Fruit fly (Drosophila melanogaster) whole organism, embryonic: ENCODE data around the gene HDAC6.
A peak's percentile ranks its signal among the peaks of the same experiment; 100 is the strongest.

Source experiments
- Bgb ChIP-seq: fragments of 200-800 bp; sonication (Bioruptor generic); IDR thresholded peaks from 2 replicates; pipeline ENCODE4 v1.3.6; 2022; ENCODE audit warnings: missing biosample characterization, missing genetic modification characterization; ENCODE audit not compliant: partially characterized antibody
- CG11085 ChIP-seq: fragments of 200-800 bp; sonication (Bioruptor generic); IDR thresholded peaks from 2 replicates; pipeline ENCODE4 v1.3.6; 2022; ENCODE audit warnings: missing biosample characterization, missing genetic modification characterization
- CG11247 ChIP-seq: fragments of 200-800 bp; sonication (Bioruptor generic); IDR thresholded peaks from 2 replicates; pipeline ENCODE4 v1.3.6; 2022; ENCODE audit warnings: missing biosample characterization, missing genetic modification characterization
- CG11560 ChIP-seq: fragments of 200-800 bp; sonication (Bioruptor generic); IDR thresholded peaks from 3 replicates; pipeline ENCODE4 v1.3.6; 2022; ENCODE audit warnings: missing biosample characterization, missing genetic modification characterization
- CG12236 ChIP-seq: fragments of 200-800 bp; sonication (Bioruptor generic); optimal IDR thresholded peaks from 2 replicates; lab custom pipeline; 2016; ENCODE audit warnings: missing biosample characterization, missing genetic modification characterization
- CG12299 ChIP-seq: fragments of 200-800 bp; sonication (Bioruptor generic); optimal IDR thresholded peaks from 2 replicates; lab custom pipeline; 2018; ENCODE audit warnings: missing biosample characterization, mild to moderate bottlenecking, missing genetic modification characterization
- CG12744 ChIP-seq: fragments of 200-800 bp; sonication (Bioruptor generic); optimal IDR thresholded peaks from 2 replicates; lab custom pipeline; 2016; ENCODE audit warnings: missing biosample characterization, missing genetic modification characterization
- CG13287 ChIP-seq: fragments of 200-800 bp; sonication (Bioruptor generic); IDR thresholded peaks from 2 replicates; pipeline ENCODE4 v1.3.6; 2022; ENCODE audit warnings: missing biosample characterization, missing genetic modification characterization; ENCODE audit not compliant: partially characterized antibody
- CG13894 ChIP-seq: fragments of 200-800 bp; sonication (Bioruptor generic); optimal IDR thresholded peaks from 3 replicates; lab custom pipeline; 2018; ENCODE audit warnings: missing biosample characterization, mild to moderate bottlenecking, missing genetic modification characterization, moderate library complexity
- CG15601 ChIP-seq: fragments of 200-800 bp; sonication (Bioruptor generic); optimal IDR thresholded peaks from 3 replicates; lab custom pipeline; 2019; ENCODE audit warnings: missing biosample characterization, mild to moderate bottlenecking, missing genetic modification characterization, moderate library complexity
- CG15696 ChIP-seq: fragments of 200-800 bp; sonication (Bioruptor generic); optimal IDR thresholded peaks from 2 replicates; lab custom pipeline; 2019; ENCODE audit warnings: missing biosample characterization, mild to moderate bottlenecking, missing genetic modification characterization, moderate library complexity
- CG16813 ChIP-seq: fragments of 200-800 bp; sonication (Bioruptor generic); IDR thresholded peaks from 3 replicates; pipeline ENCODE4 v1.3.6; 2022; ENCODE audit warnings: missing biosample characterization, missing genetic modification characterization; ENCODE audit not compliant: partially characterized antibody
- CG17829 ChIP-seq: fragments of 200-800 bp; optimal IDR thresholded peaks from 2 replicates; lab custom pipeline; 2019; ENCODE audit warnings: missing biosample characterization, mild to moderate bottlenecking, missing genetic modification characterization, moderate library complexity
- CG31441 ChIP-seq: fragments of 200-800 bp; sonication (Bioruptor generic); IDR thresholded peaks from 2 replicates; pipeline ENCODE4 v1.3.6; 2022; ENCODE audit warnings: missing biosample characterization, missing genetic modification characterization
- CG33557 ChIP-seq: fragments of 200-800 bp; sonication (Bioruptor generic); optimal IDR thresholded peaks from 2 replicates; lab custom pipeline; 2019; ENCODE audit warnings: missing biosample characterization, mild to moderate bottlenecking, missing genetic modification characterization, moderate library complexity
- CG34224 ChIP-seq: fragments of 200-800 bp; sonication (Bioruptor generic); IDR thresholded peaks from 3 replicates; pipeline ENCODE4 v1.3.6; 2022; ENCODE audit warnings: missing biosample characterization, missing genetic modification characterization; ENCODE audit not compliant: partially characterized antibody
- Camta ChIP-seq: fragments of 200-800 bp; sonication (Bioruptor generic); optimal IDR thresholded peaks from 2 replicates; lab custom pipeline; 2016; ENCODE audit warnings: missing biosample characterization, missing genetic modification characterization
- Dll ChIP-seq: fragments of 200-800 bp; sonication (Bioruptor generic); IDR thresholded peaks from 4 replicates; pipeline ENCODE4 v1.3.6; 2022; ENCODE audit warnings: missing biosample characterization, missing genetic modification characterization; ENCODE audit not compliant: partially characterized antibody
- Dref ChIP-seq: fragments of 200-800 bp; sonication (Bioruptor generic); IDR thresholded peaks from 2 replicates; pipeline ENCODE4 v1.3.6; 2022; ENCODE audit warnings: missing biosample characterization, missing genetic modification characterization
- Ets65A ChIP-seq: fragments of 200-800 bp; sonication (Bioruptor generic); peaks from one replicate; lab custom pipeline; 2016; ENCODE audit warnings: missing biosample characterization, missing genetic modification characterization
- Fer1 ChIP-seq: fragments of 200-800 bp; sonication (Bioruptor generic); optimal IDR thresholded peaks from 2 replicates; lab custom pipeline; 2017; ENCODE audit warnings: missing biosample characterization, mild to moderate bottlenecking, missing genetic modification characterization
- HmgZ ChIP-seq: fragments of 200-800 bp; sonication (Bioruptor generic); optimal IDR thresholded peaks from 2 replicates; lab custom pipeline; 2018; ENCODE audit warnings: missing biosample characterization, mild to moderate bottlenecking, missing genetic modification characterization
- Hmr ChIP-seq: fragments of 200-800 bp; sonication (Bioruptor generic); optimal IDR thresholded peaks from 3 replicates; lab custom pipeline; 2017; ENCODE audit warnings: mild to moderate bottlenecking, missing biosample characterization, missing genetic modification reagents, missing genetic modification characterization
- Nf-YB ChIP-seq: fragments of 200-800 bp; sonication (Bioruptor generic); optimal IDR thresholded peaks from 3 replicates; lab custom pipeline; 2019; ENCODE audit warnings: missing biosample characterization, mild to moderate bottlenecking, missing genetic modification characterization, moderate library complexity
- PHDP ChIP-seq: fragments of 200-800 bp; sonication (Bioruptor generic); optimal IDR thresholded peaks from 3 replicates; lab custom pipeline; 2018; ENCODE audit warnings: missing biosample characterization, mild to moderate bottlenecking, missing genetic modification characterization, moderate library complexity
- Spps ChIP-seq: fragments of 200-800 bp; sonication (Bioruptor generic); optimal IDR thresholded peaks from 2 replicates; lab custom pipeline; 2018; ENCODE audit warnings: missing biosample characterization, mild to moderate bottlenecking, missing genetic modification characterization
- TFAM ChIP-seq: fragments of 200-800 bp; sonication (Bioruptor generic); optimal IDR thresholded peaks from 2 replicates; lab custom pipeline; 2017; ENCODE audit warnings: missing biosample characterization, missing genetic modification characterization, inconsistent platforms
- Taf1 ChIP-seq: fragments of 200-800 bp; sonication (Bioruptor generic); IDR thresholded peaks from 2 replicates; pipeline ENCODE4 v1.3.6; 2022; ENCODE audit warnings: missing biosample characterization, missing genetic modification characterization
- Usf ChIP-seq: fragments of 200-800 bp; sonication (Bioruptor generic); optimal IDR thresholded peaks from 2 replicates; lab custom pipeline; 2017; ENCODE audit warnings: missing genotype, missing biosample characterization, missing genetic modification characterization
- YL-1 ChIP-seq: fragments of 200-800 bp; sonication (Bioruptor generic); optimal IDR thresholded peaks from 3 replicates; lab custom pipeline; 2017; ENCODE audit warnings: missing biosample characterization, mild to moderate bottlenecking, missing genetic modification characterization
- abd-A ChIP-seq: fragments of 200-800 bp; sonication (Bioruptor generic); optimal IDR thresholded peaks from 3 replicates; lab custom pipeline; 2019; ENCODE audit warnings: missing biosample characterization, mild to moderate bottlenecking, missing genetic modification characterization, moderate library complexity
- bigmax ChIP-seq: fragments of 200-800 bp; sonication (Bioruptor generic); optimal IDR thresholded peaks from 2 replicates; lab custom pipeline; 2018; ENCODE audit warnings: missing biosample characterization, mild to moderate bottlenecking, missing genetic modification characterization
- chinmo ChIP-seq: fragments of 200-800 bp; sonication (Bioruptor generic); IDR thresholded peaks from 4 replicates; pipeline ENCODE4 v1.3.6; 2022; ENCODE audit warnings: missing biosample characterization, missing genetic modification characterization; ENCODE audit not compliant: partially characterized antibody
- dm ChIP-seq: fragments of 200-800 bp; sonication (Bioruptor generic); optimal IDR thresholded peaks from 3 replicates; lab custom pipeline; 2016; ENCODE audit warnings: missing biosample characterization, missing genetic modification characterization
- ewg ChIP-seq: fragments of 200-800 bp; sonication (Bioruptor generic); optimal IDR thresholded peaks from 3 replicates; lab custom pipeline; 2017; ENCODE audit warnings: mild to moderate bottlenecking, missing biosample characterization, missing genetic modification reagents, missing genetic modification characterization
- fd64A ChIP-seq: fragments of 200-800 bp; sonication (Bioruptor generic); optimal IDR thresholded peaks from 3 replicates; lab custom pipeline; 2018; ENCODE audit warnings: missing biosample characterization, mild to moderate bottlenecking, missing genetic modification characterization
- fd96Cb ChIP-seq: fragments of 200-800 bp; sonication (Bioruptor generic); optimal IDR thresholded peaks from 2 replicates; lab custom pipeline; 2018; ENCODE audit warnings: missing biosample characterization, mild to moderate bottlenecking, missing genetic modification characterization, moderate library complexity
- gcm2 ChIP-seq: fragments of 200-800 bp; sonication (Bioruptor generic); optimal IDR thresholded peaks from 2 replicates; lab custom pipeline; 2016; ENCODE audit warnings: missing biosample characterization, missing genetic modification characterization
- grau ChIP-seq: fragments of 200-800 bp; optimal IDR thresholded peaks from 3 replicates; lab custom pipeline; 2019; ENCODE audit warnings: missing biosample characterization, mild to moderate bottlenecking, missing genetic modification characterization, moderate library complexity
- hth ChIP-seq: fragments of >200 bp; optimal IDR thresholded peaks from 2 replicates; lab custom pipeline; 2017; ENCODE audit warnings: inconsistent platforms
- luna ChIP-seq: fragments of 200-800 bp; sonication (Bioruptor generic); optimal IDR thresholded peaks from 2 replicates; lab custom pipeline; 2016; ENCODE audit warnings: missing biosample characterization, missing genetic modification characterization
- peb ChIP-seq: fragments of 200-800 bp; sonication (Bioruptor generic); IDR thresholded peaks from 2 replicates; pipeline ENCODE4 v1.3.6; 2022; ENCODE audit warnings: missing biosample characterization, missing genetic modification characterization
- pzg ChIP-seq: fragments of 200-800 bp; sonication (Bioruptor generic); optimal IDR thresholded peaks from 3 replicates; lab custom pipeline; 2018; ENCODE audit warnings: missing biosample characterization, mild to moderate bottlenecking, missing genetic modification characterization, moderate library complexity
- ranshi ChIP-seq: fragments of 200-800 bp; sonication (Bioruptor generic); IDR thresholded peaks from 2 replicates; pipeline ENCODE4 v1.3.6; 2022; ENCODE audit warnings: missing biosample characterization, missing genetic modification characterization
- stc ChIP-seq: fragments of 200-800 bp; sonication (Bioruptor generic); IDR thresholded peaks from 2 replicates; pipeline ENCODE4 v1.3.6; 2022; ENCODE audit warnings: missing biosample characterization, missing genetic modification characterization
- toy ChIP-seq: fragments of 200-800 bp; sonication (Bioruptor generic); IDR thresholded peaks from 2 replicates; pipeline ENCODE4 v1.3.6; 2022; ENCODE audit warnings: missing biosample characterization, missing genetic modification characterization
- twi ChIP-seq: fragments of 200-800 bp; optimal IDR thresholded peaks from 2 replicates; lab custom pipeline; 2019; ENCODE audit warnings: missing biosample characterization, mild to moderate bottlenecking, missing genetic modification characterization, moderate library complexity
- unc-4 ChIP-seq: fragments of 200-800 bp; sonication (Bioruptor generic); IDR thresholded peaks from 2 replicates; pipeline ENCODE4 v1.3.6; 2022; ENCODE audit warnings: missing biosample characterization, missing genetic modification characterization; ENCODE audit not compliant: partially characterized antibody
- yki ChIP-seq: fragments of >200 bp; optimal IDR thresholded peaks from 3 replicates; lab custom pipeline; 2018

Gene HDAC6

DNA sequence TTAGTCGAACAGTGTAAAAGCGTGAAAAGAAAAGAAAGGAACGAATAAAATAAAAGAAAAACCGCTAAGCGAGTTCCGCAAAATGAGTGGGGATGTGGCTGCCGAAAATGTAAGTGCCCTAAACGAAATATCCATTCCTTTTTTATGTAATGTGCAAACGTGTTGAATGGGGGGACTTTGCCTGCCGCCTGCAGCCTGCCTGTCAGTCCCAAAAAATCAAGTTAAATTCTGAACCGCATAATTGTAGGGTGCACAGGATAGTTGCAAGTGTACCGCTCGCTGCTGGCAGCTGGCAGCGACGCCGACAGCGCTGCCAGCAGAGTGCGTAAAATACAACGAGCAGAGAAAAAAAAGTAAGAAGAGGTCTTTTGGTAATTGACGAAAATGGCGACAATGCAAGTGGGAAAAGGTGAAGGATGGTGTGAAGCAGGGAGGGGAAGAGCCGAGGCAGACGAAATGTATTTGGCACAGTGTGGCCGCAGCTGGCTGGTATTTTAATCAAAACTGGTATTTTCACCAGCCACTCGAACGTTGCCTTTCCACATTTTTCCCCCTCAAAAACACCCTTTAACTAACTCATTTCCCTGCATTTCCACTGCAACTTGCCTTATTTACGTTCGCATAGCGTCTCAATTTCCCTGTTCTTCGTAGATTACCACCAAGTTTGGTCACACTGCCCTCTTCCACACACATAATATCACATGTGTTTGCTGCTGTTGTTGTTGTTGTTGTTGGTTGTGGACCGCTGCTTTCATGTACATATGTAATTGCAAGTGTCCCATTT is 13.2 kb upstream of the HDAC6 start (continued):
- TF ChIP-seq yki: no peak
- no peak for TF ChIP-seq CG33557 (GFP tag; lab: Kevin White, UChicago)
- TF ChIP-seq CG13894 (tag; lab: Kevin White, UChicago): no peak
- no peak for TF ChIP-seq Camta (GFP tag; lab: Kevin White, UChicago)
- no peak for TF ChIP-seq CG12744 (GFP tag; lab: Kevin White, UChicago)
- TF ChIP-seq YL-1 (GFP tag; lab: Kevin White, UChicago): no peak
- TF ChIP-seq PHDP (tag; lab: Kevin White, UChicago): no peak
- TF ChIP-seq peb (GFP tag; lab: Robert Waterston, UW): no peak
- TF ChIP-seq Usf: no peak
- TF ChIP-seq CG17829 (tag; lab: Kevin White, UChicago): peak; percentile 33
- no peak for TF ChIP-seq ranshi (GFP tag; lab: Robert Waterston, UW)
- no peak for TF ChIP-seq CG11085 (GFP tag; lab: Robert Waterston, UW)
- TF ChIP-seq Dref (GFP tag; lab: Robert Waterston, UW): peak; percentile 56
- no peak for TF ChIP-seq CG15696 (tag; lab: Kevin White, UChicago)
- no peak for TF ChIP-seq gcm2 (GFP tag; lab: Kevin White, UChicago)
- TF ChIP-seq CG16813 (GFP tag; lab: Robert Waterston, UW): 0 out of 3 replicates have a peak, but pooled peaks have one; percentile 29
- TF ChIP-seq grau: peak; percentile 6
- TF ChIP-seq Hmr: peak; percentile 8
- TF ChIP-seq Nf-YB: no peak
- no peak for TF ChIP-seq Spps (tag; lab: Kevin White, UChicago)
- TF ChIP-seq abd-A (tag; lab: Kevin White, UChicago): peak; percentile 6
- TF ChIP-seq twi (tag; lab: Kevin White, UChicago): peak; percentile 48
- TF ChIP-seq dm: peak; percentile 33
- no peak for TF ChIP-seq CG11247 (GFP tag; lab: Robert Waterston, UW)
- no peak for TF ChIP-seq hth (lab: Kevin White, UChicago)
- TF ChIP-seq CG34224 (GFP tag; lab: Robert Waterston, UW): 0 out of 3 replicates have a peak, but pooled peaks have one; percentile 13
- TF ChIP-seq CG15601 (tag; lab: Kevin White, UChicago): peak; percentile 8
- peak; percentile 62 for TF ChIP-seq HmgZ
- TF ChIP-seq Taf1 (GFP tag; lab: Robert Waterston, UW): no peak
- no peak for TF ChIP-seq ewg (GFP tag; lab: Kevin White, UChicago)
- no peak for TF ChIP-seq bigmax (GFP tag; lab: Kevin White, UChicago)
- peak; percentile 71 for TF ChIP-seq pzg (GFP tag; lab: Kevin White, UChicago)
- peak; percentile 28; the same call in 1 of the 4 replicates for TF ChIP-seq chinmo (GFP tag; lab: Robert Waterston, UW)
- TF ChIP-seq stc (GFP tag; lab: Robert Waterston, UW): no peak
- no peak for TF ChIP-seq CG11560 (tag; lab: Robert Waterston, UW)
- TF ChIP-seq unc-4 (GFP tag; lab: Robert Waterston, UW): 0 out of 2 replicates have a peak, but pooled peaks have one; percentile 12
- no peak for TF ChIP-seq luna (GFP tag; lab: Kevin White, UChicago)
- 0 out of 2 replicates have a peak, but pooled peaks have one; percentile 9 for TF ChIP-seq CG13287 (GFP tag; lab: Robert Waterston, UW)
- no peak for TF ChIP-seq TFAM (GFP tag; lab: Kevin White, UChicago)
- no peak for TF ChIP-seq fd64A (GFP tag; lab: Kevin White, UChicago)
- no peak for TF ChIP-seq fd96Cb (tag; lab: Kevin White, UChicago)
- TF ChIP-seq toy (GFP tag; lab: Robert Waterston, UW): no peak
- 0 out of 4 replicates have a peak, but pooled peaks have one; percentile 24 for TF ChIP-seq Dll (GFP tag; lab: Robert Waterston, UW)
- no peak for TF ChIP-seq CG12299 (tag; lab: Kevin White, UChicago)
- no peak for TF ChIP-seq Fer1
- TF ChIP-seq CG12236 (GFP tag; lab: Kevin White, UChicago): no peak
- no peak for TF ChIP-seq Ets65A (GFP tag; lab: Kevin White, UChicago)
- TF ChIP-seq CG31441 (GFP tag; lab: Robert Waterston, UW): no peak
- TF ChIP-seq Bgb (GFP tag; lab: Robert Waterston, UW): peak; percentile 22; the same call in 1 of the 2 replicates
